Worm (Caenorhabditis elegans): Measurements from ENCODE around the gene T28F3.9.
A peak's percentile ranks its signal among the peaks of the same experiment; 100 is the strongest.

Gene T28F3.9

ce11 chrIV:17273602-17274110, 34.7 kb upstream of the T28F3.9 start, which contains the start of gene gln-5:
Gene gln-5 (minus strand): TSS chrIV:17273652.
- no peak for TF ChIP-seq Y53G8AR.9 (GFP tag; conservative IDR thresholded peaks at IDR 0.05)
- TF ChIP-seq ceh-79 (tag; optimal IDR thresholded peaks at IDR 0.05) = no peak
- no peak for TF ChIP-seq atf-7 (tag; optimal IDR thresholded peaks at IDR 0.05)
- peak; percentile 98 for TF ChIP-seq madf-6 (GFP tag; IDR thresholded peaks at IDR 0.05)
- TF ChIP-seq attf-3 (GFP tag; conservative IDR thresholded peaks at IDR 0.05) = no peak
- no peak for TF ChIP-seq ztf-25 (GFP tag; IDR thresholded peaks at IDR 0.05)
- no peak for TF ChIP-seq ztf-18 (tag; optimal IDR thresholded peaks at IDR 0.05)
- TF ChIP-seq ccch-3 (GFP tag; optimal IDR thresholded peaks at IDR 0.05) = no peak
- TF ChIP-seq cebp-1 (GFP tag; IDR thresholded peaks at IDR 0.05) = no peak
- TF ChIP-seq cebp-1 (tag; optimal IDR thresholded peaks at IDR 0.05) = no peak
- TF ChIP-seq F10E7.11 (tag; optimal IDR thresholded peaks at IDR 0.05) = no peak
- TF ChIP-seq madf-3 (GFP tag; IDR thresholded peaks at IDR 0.05) = peak; percentile 96
- TF ChIP-seq lin-54 (GFP tag; optimal IDR thresholded peaks at IDR 0.05) = peak; percentile 79
- no peak for TF ChIP-seq nfya-1 (tag; optimal IDR thresholded peaks at IDR 0.05; ENCODE audit: borderline replicate concordance, insufficient read depth)
- peak; percentile 77 for TF ChIP-seq rcor-1 (GFP tag; IDR thresholded peaks at IDR 0.05)
- no peak for TF ChIP-seq unc-62 (GFP tag; optimal IDR thresholded peaks at IDR 0.05)
- TF ChIP-seq F49E8.2 (tag; optimal IDR thresholded peaks at IDR 0.05; ENCODE audit: insufficient read depth) = peak; percentile 48
- no peak for TF ChIP-seq aptf-3 (GFP tag; IDR thresholded peaks at IDR 0.05)
- no peak for TF ChIP-seq rpc-1 (optimal IDR thresholded peaks at IDR 0.05)
- no peak for TF ChIP-seq rpc-1 (tag; optimal IDR thresholded peaks at IDR 0.05)
- peak; percentile 90 for TF ChIP-seq tlf-1 (GFP tag; optimal IDR thresholded peaks at IDR 0.05)
- no peak for TF ChIP-seq fkh-3 (tag; optimal IDR thresholded peaks at IDR 0.05)
- TF ChIP-seq dpff-1 (tag; optimal IDR thresholded peaks at IDR 0.05) = no peak
- TF ChIP-seq sdz-38 (tag; optimal IDR thresholded peaks at IDR 0.05) = no peak
- no peak for TF ChIP-seq F52B5.7 (tag; optimal IDR thresholded peaks at IDR 0.05)
- TF ChIP-seq K12H6.12 (tag; optimal IDR thresholded peaks at IDR 0.05) = no peak
- TF ChIP-seq lsl-1 (GFP tag; optimal IDR thresholded peaks at IDR 0.05) = peak; percentile 71
- TF ChIP-seq tbp1 (GFP tag; optimal IDR thresholded peaks at IDR 0.05) = peak; percentile 42
- TF ChIP-seq hsf-1 (GFP tag; IDR thresholded peaks at IDR 0.05) = peak; percentile 95
- TF ChIP-seq him-1 (tag; optimal IDR thresholded peaks at IDR 0.05) = no peak
- TF ChIP-seq mxl-1 (tag; optimal IDR thresholded peaks at IDR 0.05) = no peak
- TF ChIP-seq nfya-2 (GFP tag; IDR thresholded peaks at IDR 0.05) = no peak
- no peak for TF ChIP-seq ceh-40 (GFP tag; IDR thresholded peaks at IDR 0.05)
- no peak for TF ChIP-seq nhr-90 (tag; optimal IDR thresholded peaks at IDR 0.05)
- TF ChIP-seq B0019.2 (GFP tag; conservative IDR thresholded peaks at IDR 0.05) = peak; percentile 66
- TF ChIP-seq Y95B8A.8 (GFP tag; IDR thresholded peaks at IDR 0.05) = 0 out of 2 replicates have a peak, but pooled peaks have one; percentile 66
- no peak for TF ChIP-seq pha-4 (tag; optimal IDR thresholded peaks at IDR 0.05)
- TF ChIP-seq nhr-27 (tag; optimal IDR thresholded peaks at IDR 0.05) = no peak
- TF ChIP-seq die-1 (tag; optimal IDR thresholded peaks at IDR 0.05) = no peak
- TF ChIP-seq rec-8 (tag; optimal IDR thresholded peaks at IDR 0.05) = no peak
- no peak for TF ChIP-seq Y67H2A.10 (GFP tag; conservative IDR thresholded peaks at IDR 0.05)
- TF ChIP-seq ztf-26 (tag; optimal IDR thresholded peaks at IDR 0.05) = no peak
- TF ChIP-seq ztf-3 (GFP tag; optimal IDR thresholded peaks at IDR 0.05) = no peak
- no peak for TF ChIP-seq K11D2.4 (GFP tag; IDR thresholded peaks at IDR 0.05)
- TF ChIP-seq ets-4 (GFP tag; optimal IDR thresholded peaks at IDR 0.05) = no peak
- TF ChIP-seq F33H1.4 (GFP tag; IDR thresholded peaks at IDR 0.05) = peak; percentile 74
- TF ChIP-seq B0336.3 (GFP tag; IDR thresholded peaks at IDR 0.05) = peak; percentile 37; the same call in 1 of the 2 replicates
- TF ChIP-seq snpc-3.4 (tag; optimal IDR thresholded peaks at IDR 0.05) = peak; percentile 82
- no peak for TF ChIP-seq ama-1 (optimal IDR thresholded peaks at IDR 0.05)
- TF ChIP-seq ama-1 (GFP tag; optimal IDR thresholded peaks at IDR 0.05) = no peak
